Worm (Caenorhabditis elegans) whole organism, L3 larva: Measurements from ENCODE around the gene srh-80.

Experiments
- aly-2 ChIP-seq: fragments of 150-350 bp; optimal IDR thresholded peaks from 2 replicates; lab custom pipeline; 2014; ENCODE audit warnings: missing biosample characterization, missing genetic modification characterization
- ama-1 ChIP-seq: fragments of 150-350 bp; optimal IDR thresholded peaks from 2 replicates; lab custom pipeline; 2018
- ceh-82 ChIP-seq: fragments of 150-350 bp; optimal IDR thresholded peaks from 2 replicates; lab custom pipeline; 2014; ENCODE audit warnings: missing biosample characterization, missing genetic modification characterization
- lin-39 ChIP-seq: fragments of 150-350 bp; optimal IDR thresholded peaks from 2 replicates; lab custom pipeline; 2018; ENCODE audit warnings: missing biosample characterization, missing genetic modification reagents, missing genetic modification characterization
- skn-1 ChIP-seq: fragments of 150-350 bp; optimal IDR thresholded peaks from 2 replicates; lab custom pipeline; 2014; ENCODE audit warnings: missing biosample characterization, missing genetic modification characterization
- unc-39 ChIP-seq: sonication (generic microtip); optimal IDR thresholded peaks from 4 replicates; lab custom pipeline; 2017; ENCODE audit warnings: missing biosample characterization, missing genetic modification characterization

DNA sequence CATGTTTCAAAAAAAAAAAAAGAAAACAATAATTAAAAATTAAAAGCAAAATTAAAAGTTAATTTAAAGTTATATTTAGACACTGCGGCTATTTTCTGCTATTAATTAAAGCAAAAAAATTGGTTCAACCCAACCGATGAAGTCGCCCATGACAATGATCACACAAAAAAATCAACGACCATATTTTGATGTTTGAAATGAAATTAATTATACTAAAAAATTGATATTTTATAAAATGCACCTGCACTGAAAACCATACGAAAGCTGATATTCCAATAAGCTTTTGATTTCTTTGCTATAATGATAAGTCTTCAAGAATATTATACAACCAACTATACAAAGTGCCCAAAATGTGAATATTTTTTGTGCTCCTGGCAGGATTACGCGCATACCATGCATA, at the start of gene srh-80:
- TF ChIP-seq lin-39 (no peak), skn-1 (tag; lab: Kevin White, UChicago) (no peak), unc-39 (tag; lab: Kevin White, UChicago) (no peak), ceh-82 (no peak), aly-2 (no peak), ama-1 (lab: Kevin White, UChicago) (no peak)
